Worm (Caenorhabditis elegans) whole organism, L3 larva: ENCODE results near the gene txt-4.

Source experiments
- aly-2 ChIP-seq: fragments of 150-350 bp; optimal IDR thresholded peaks from 2 replicates; lab custom pipeline; 2014; ENCODE audit warnings: missing biosample characterization, missing genetic modification characterization
- ama-1 ChIP-seq: fragments of 150-350 bp; optimal IDR thresholded peaks from 2 replicates; lab custom pipeline; 2018
- ceh-16 ChIP-seq: sonication (generic microtip); optimal IDR thresholded peaks from 2 replicates; lab custom pipeline; 2017; ENCODE audit warnings: missing biosample characterization, missing genetic modification characterization
- ceh-82 ChIP-seq: fragments of 150-350 bp; optimal IDR thresholded peaks from 2 replicates; lab custom pipeline; 2014; ENCODE audit warnings: missing biosample characterization, missing genetic modification characterization
- elt-1 ChIP-seq: fragments of 150-350 bp; optimal IDR thresholded peaks from 2 replicates; lab custom pipeline; 2014; ENCODE audit warnings: missing biosample characterization, missing genetic modification characterization
- jun-1 ChIP-seq: fragments of 150-350 bp; optimal IDR thresholded peaks from 2 replicates; lab custom pipeline; 2014; ENCODE audit warnings: missing biosample characterization, missing genetic modification reagents, missing genetic modification characterization
- mdl-1 ChIP-seq: fragments of 150-350 bp; optimal IDR thresholded peaks from 2 replicates; lab custom pipeline; 2014; ENCODE audit warnings: missing biosample characterization, missing genetic modification characterization
- nhr-12 ChIP-seq: fragments of 150-350 bp; optimal IDR thresholded peaks from 2 replicates; lab custom pipeline; 2014; ENCODE audit warnings: missing biosample characterization, missing genetic modification characterization
- sea-2 ChIP-seq: fragments of 150-350 bp; sonication (generic microtip); optimal IDR thresholded peaks from 4 replicates; lab custom pipeline; 2014; ENCODE audit warnings: missing biosample characterization, missing genetic modification reagents, missing genetic modification characterization
- skn-1 ChIP-seq: fragments of 150-350 bp; optimal IDR thresholded peaks from 2 replicates; lab custom pipeline; 2014; ENCODE audit warnings: missing biosample characterization, missing genetic modification characterization
- unc-39 ChIP-seq: sonication (generic microtip); optimal IDR thresholded peaks from 4 replicates; lab custom pipeline; 2017; ENCODE audit warnings: missing biosample characterization, missing genetic modification characterization
- zag-1 ChIP-seq: fragments of 150-350 bp; optimal IDR thresholded peaks from 2 replicates; lab custom pipeline; 2014; ENCODE audit warnings: missing biosample characterization, missing genetic modification characterization
- ztf-11 ChIP-seq: fragments of 150-350 bp; optimal IDR thresholded peaks from 2 replicates; lab custom pipeline; 2014; ENCODE audit warnings: missing biosample characterization, missing genetic modification characterization

ce11 chrIV:1563476-1564131, 53.2 kb downstream of the txt-4 start, which contains the start of gene Y41D4B.15:
- no peak for TF ChIP-seq unc-39 (tag; lab: Kevin White, UChicago)
- TF ChIP-seq skn-1 (tag; lab: Kevin White, UChicago) = no peak
- no peak for TF ChIP-seq ceh-16 (tag; lab: Kevin White, UChicago)
- no peak for TF ChIP-seq ceh-82 (tag; lab: Kevin White, UChicago)
- TF ChIP-seq zag-1 (tag; lab: Kevin White, UChicago) = no peak
- TF ChIP-seq ztf-11 (tag; lab: Kevin White, UChicago) = no peak
- no peak for TF ChIP-seq ama-1 (lab: Kevin White, UChicago)
- no peak for TF ChIP-seq aly-2
- TF ChIP-seq sea-2 (GFP tag; lab: Kevin White, UChicago) = no peak
- no peak for TF ChIP-seq nhr-12 (tag; lab: Kevin White, UChicago)
- TF ChIP-seq jun-1 (tag; lab: Kevin White, UChicago) = no peak
- no peak for TF ChIP-seq mdl-1 (tag; lab: Kevin White, UChicago)
- TF ChIP-seq elt-1 = no peak
